Worm (Caenorhabditis elegans) whole organism, late embryonic: ENCODE results near the gene ZK1128.7.

ENCODE experiments used
- ama-1 ChIP-seq: fragments of 150-350 bp; optimal IDR thresholded peaks from 2 replicates; lab custom pipeline; 2014
- ceh-30 ChIP-seq: fragments of 150-350 bp; optimal IDR thresholded peaks from 2 replicates; lab custom pipeline; 2014; ENCODE audit warnings: missing biosample characterization, missing genetic modification characterization
- elt-2 ChIP-seq: sonication (generic microtip); optimal IDR thresholded peaks from 2 replicates; lab custom pipeline; 2016; ENCODE audit warnings: missing genetic modification reagents, missing genetic modification characterization, missing compliant biosample characterization
- pax-1 ChIP-seq: fragments of 150-350 bp; optimal IDR thresholded peaks from 2 replicates; lab custom pipeline; 2014; ENCODE audit warnings: missing biosample characterization, missing genetic modification characterization
- pha-4 ChIP-seq: fragments of 150-350 bp; optimal IDR thresholded peaks from 2 replicates; lab custom pipeline; 2018; ENCODE audit warnings: missing biosample characterization, missing genetic modification reagents, missing genetic modification characterization
- sox-4 ChIP-seq: sonication (generic microtip); optimal IDR thresholded peaks from 2 replicates; lab custom pipeline; 2017; ENCODE audit warnings: mild to moderate bottlenecking, missing genetic modification characterization, inconsistent platforms, missing compliant biosample characterization
- syd-9 ChIP-seq: sonication (generic microtip); optimal IDR thresholded peaks from 2 replicates; lab custom pipeline; 2016; ENCODE audit warnings: mild to moderate bottlenecking, missing genetic modification characterization, moderate library complexity, missing compliant biosample characterization
- tbx-2 ChIP-seq: sonication (generic microtip); optimal IDR thresholded peaks from 2 replicates; lab custom pipeline; 2016; ENCODE audit warnings: missing genetic modification characterization, missing compliant biosample characterization

DNA sequence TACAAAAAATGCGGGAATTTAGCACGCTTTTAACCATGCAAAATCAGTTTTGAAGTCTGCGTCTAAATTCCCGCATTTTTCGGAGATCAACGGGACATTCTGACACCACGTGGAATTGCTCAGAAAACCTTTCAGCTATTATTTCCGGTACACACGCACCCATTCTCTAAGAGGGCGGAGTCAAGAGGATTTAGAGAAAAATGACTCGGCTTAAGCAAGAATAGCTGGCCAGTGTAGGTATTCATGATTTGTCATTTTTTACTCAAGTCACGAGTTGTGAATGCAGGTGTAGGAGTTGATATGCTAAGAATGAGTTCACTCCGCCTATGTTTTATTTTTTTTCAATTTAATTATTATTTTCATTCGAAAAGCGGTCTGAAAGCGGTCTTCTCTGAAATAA, 13.9 kb downstream of the ZK1128.7 start:
- TF ChIP-seq syd-9 (tag; lab: Kevin White, UChicago) (no peak), elt-2 (no peak), pax-1 (tag; lab: Kevin White, UChicago) (no peak), tbx-2 (tag; lab: Kevin White, UChicago) (no peak), ama-1 (no peak), pha-4 (tag; lab: Kevin White, UChicago) (no peak), sox-4 (tag; lab: Kevin White, UChicago) (no peak), ceh-30 (tag; lab: Kevin White, UChicago) (no peak)
